Worm (Caenorhabditis elegans) whole organism, L4 larva: Measurements from ENCODE around the gene C02B8.7.

Experiments used
- T20F7.1 ChIP-seq: fragments of 200-800 bp; sonication (Bioruptor generic); optimal IDR thresholded peaks from 2 replicates; lab custom pipeline; 2018; ENCODE audit warnings: mild to moderate bottlenecking, missing genetic modification characterization, missing compliant biosample characterization
- Y48G9A.11 ChIP-seq: fragments of 200-800 bp; sonication (Bioruptor generic); IDR thresholded peaks from 2 replicates; pipeline ENCODE4 v1.3.6; 2022; ENCODE audit warnings: missing genetic modification reagents, missing genetic modification characterization, missing compliant biosample characterization
- ZK546.5 ChIP-seq, 2 experiments: sonication (generic microtip); optimal IDR thresholded peaks; 2 replicates each; lab custom pipeline; 2017; ENCODE audit warnings: missing biosample characterization in 2 of 2, missing genetic modification characterization in 2 of 2
- aha-1 ChIP-seq: fragments of 150-350 bp; peaks from one replicate; lab custom pipeline; 2014; ENCODE audit warnings: missing biosample characterization, missing genetic modification characterization
- ama-1 ChIP-seq: fragments of 150-350 bp; optimal IDR thresholded peaks from 2 replicates; lab custom pipeline; 2014; ENCODE audit warnings: inconsistent platforms, mixed read lengths
- ceh-28 ChIP-seq: fragments of 150-350 bp; optimal IDR thresholded peaks from 2 replicates; lab custom pipeline; 2014; ENCODE audit warnings: missing biosample characterization, missing genetic modification reagents, missing genetic modification characterization
- daf-12 ChIP-seq: fragments of 150-350 bp; optimal IDR thresholded peaks from 2 replicates; lab custom pipeline; 2014; ENCODE audit warnings: missing biosample characterization, missing genetic modification reagents, missing genetic modification characterization
- daf-16 ChIP-seq, 3 experiments: sonication (generic microtip); optimal IDR thresholded peaks; 2 replicates each; lab custom pipeline; 2016 to 2017; ENCODE audit warnings: missing genetic modification characterization in 3 of 3, missing genetic modification reagents in 3 of 3, mild to moderate bottlenecking in 2 of 3, missing compliant biosample characterization in 2 of 3, missing biosample characterization in 1 of 3, moderate library complexity in 1 of 3
- daf-19 ChIP-seq: fragments of 200-800 bp; sonication (Bioruptor generic); conservative IDR thresholded peaks from 2 replicates; pipeline ENCODE4 v1.3.6; 2022; ENCODE audit warnings: missing genetic modification characterization, missing compliant biosample characterization
- dmd-6 ChIP-seq: fragments of 200-800 bp; sonication (Bioruptor generic); IDR thresholded peaks from 2 replicates; pipeline ENCODE4 v1.3.6; 2022; ENCODE audit warnings: missing genetic modification reagents, missing genetic modification characterization, missing compliant biosample characterization
- duxl-1 ChIP-seq: sonication (generic microtip); optimal IDR thresholded peaks from 2 replicates; lab custom pipeline; 2016; ENCODE audit warnings: mild to moderate bottlenecking, missing genetic modification characterization, moderate library complexity, missing compliant biosample characterization; ENCODE audit not compliant: poor library complexity
- dve-1 ChIP-seq: sonication (generic microtip); optimal IDR thresholded peaks from 2 replicates; lab custom pipeline; 2017; ENCODE audit warnings: antibody characterized with exemption, mild to moderate bottlenecking, missing genetic modification characterization, missing compliant biosample characterization; ENCODE audit not compliant: insufficient read depth
- fkh-10 ChIP-seq: fragments of 150-350 bp; optimal IDR thresholded peaks from 2 replicates; lab custom pipeline; 2014; ENCODE audit warnings: missing biosample characterization, missing genetic modification reagents, missing genetic modification characterization
- hlh-11 ChIP-seq: fragments of 200-800 bp; sonication (Bioruptor generic); optimal IDR thresholded peaks from 2 replicates; lab custom pipeline; 2018; ENCODE audit warnings: mild to moderate bottlenecking, missing genetic modification characterization, missing compliant biosample characterization
- lsy-2 ChIP-seq, 2 experiments: fragments of 150-350 bp in 1 of 2; sonication (generic microtip) in 1 of 2; optimal IDR thresholded peaks; 2 replicates each; lab custom pipeline; 2014 to 2017; ENCODE audit warnings: missing biosample characterization in 2 of 2, missing genetic modification characterization in 2 of 2
- mep-1 ChIP-seq: fragments of 150-350 bp; sonication (generic microtip); optimal IDR thresholded peaks from 3 replicates; lab custom pipeline; 2014; ENCODE audit warnings: missing biosample characterization, missing genetic modification characterization
- nhr-11 ChIP-seq: fragments of 150-350 bp; optimal IDR thresholded peaks from 2 replicates; lab custom pipeline; 2014; ENCODE audit warnings: missing biosample characterization, missing genetic modification characterization
- nhr-25 ChIP-seq: sonication (generic microtip); optimal IDR thresholded peaks from 2 replicates; lab custom pipeline; 2017; ENCODE audit warnings: missing genetic modification characterization, mild to moderate bottlenecking, missing compliant biosample characterization, antibody characterized with exemption, moderate library complexity, borderline replicate concordance; ENCODE audit not compliant: insufficient read depth
- nhr-28 ChIP-seq: fragments of 150-350 bp; optimal IDR thresholded peaks from 2 replicates; lab custom pipeline; 2014; ENCODE audit warnings: missing biosample characterization, missing genetic modification characterization
- nhr-41 ChIP-seq: fragments of 200-800 bp; sonication (Bioruptor generic); IDR thresholded peaks from 2 replicates; pipeline ENCODE4 v1.3.6; 2022; ENCODE audit warnings: missing genetic modification reagents, missing genetic modification characterization, missing compliant biosample characterization
- nhr-42 ChIP-seq: fragments of 200-800 bp; sonication (Bioruptor generic); IDR thresholded peaks from 2 replicates; pipeline ENCODE4 v1.3.6; 2022; ENCODE audit warnings: missing genetic modification characterization, missing compliant biosample characterization
- nhr-6 ChIP-seq: fragments of 150-350 bp; optimal IDR thresholded peaks from 2 replicates; lab custom pipeline; 2014; ENCODE audit warnings: missing biosample characterization, missing genetic modification characterization
- nhr-77 ChIP-seq: fragments of 150-350 bp; optimal IDR thresholded peaks from 2 replicates; lab custom pipeline; 2014; ENCODE audit warnings: missing biosample characterization, missing genetic modification characterization
- pha-4 ChIP-seq, 2 experiments: fragments of 150-350 bp in 1 of 2; fragments of 200-800 bp in 1 of 2; sonication (Bioruptor generic) in 1 of 2; IDR thresholded peaks in 1 of 2; optimal IDR thresholded peaks in 1 of 2; 2 replicates each; pipeline versions ENCODE4 v1.3.6 to Lab custom; 2014 to 2022; ENCODE audit warnings: missing genetic modification characterization in 2 of 2, missing genetic modification reagents in 2 of 2, missing biosample characterization in 1 of 2, missing compliant biosample characterization in 1 of 2
- pqm-1 ChIP-seq: sonication (generic microtip); optimal IDR thresholded peaks from 2 replicates; lab custom pipeline; 2017; ENCODE audit warnings: missing biosample characterization, missing genetic modification characterization
- skn-1 ChIP-seq: fragments of 150-350 bp; optimal IDR thresholded peaks from 2 replicates; lab custom pipeline; 2014; ENCODE audit warnings: missing biosample characterization, missing genetic modification characterization
- snpc-4 ChIP-seq: fragments of 150-350 bp; optimal IDR thresholded peaks from 2 replicates; lab custom pipeline; 2014; ENCODE audit warnings: missing biosample characterization, missing genetic modification characterization
- tag-97 ChIP-seq: fragments of 200-800 bp; sonication (Bioruptor generic); IDR thresholded peaks from 2 replicates; pipeline ENCODE4 v1.3.6; 2022; ENCODE audit warnings: missing genetic modification characterization, missing compliant biosample characterization
- unc-62 ChIP-seq, 3 experiments: fragments of 150-350 bp in 1 of 3; sonication (generic microtip); optimal IDR thresholded peaks in 2 of 3; peaks in 1 of 3; 1 replicate in 1 of 3; 2 replicates in 2 of 3; lab custom pipeline; 2014 to 2017; ENCODE audit warnings: missing biosample characterization in 3 of 3, missing genetic modification characterization in 3 of 3, missing genetic modification reagents in 3 of 3, missing genotype in 1 of 3
- zfp-3 ChIP-seq: fragments of 200-800 bp; sonication (Bioruptor generic); conservative IDR thresholded peaks from 2 replicates; pipeline ENCODE4 v1.3.6; 2022; ENCODE audit warnings: missing genetic modification reagents, missing genetic modification characterization, missing compliant biosample characterization

Gene C02B8.7

DNA sequence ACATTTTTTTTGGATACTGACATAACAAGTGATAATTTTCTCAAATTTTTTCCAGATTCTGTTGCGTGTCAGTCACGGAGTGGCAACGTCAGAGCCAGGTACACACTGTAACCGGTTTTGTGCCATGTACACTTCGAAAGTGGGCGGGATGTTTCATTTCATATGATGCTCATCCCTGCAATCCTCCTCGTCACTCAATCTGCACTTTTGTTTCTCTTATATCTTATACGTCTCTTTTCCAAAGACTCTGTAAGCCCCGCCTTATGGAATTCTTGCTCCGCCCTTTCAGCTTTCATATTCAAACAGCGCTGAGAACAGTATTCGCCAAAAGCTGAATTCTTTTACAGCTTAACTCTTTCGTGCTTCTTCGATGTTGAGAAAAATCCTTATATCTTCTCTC lies 1.5 kb upstream of the C02B8.7 start, which contains the start of gene C02B8.3 (continued):
- TF ChIP-seq nhr-25 (tag; lab: Kevin White, UChicago): no peak
- TF ChIP-seq skn-1 (tag; lab: Kevin White, UChicago): no peak
- TF ChIP-seq nhr-11 (tag; lab: Kevin White, UChicago): no peak

DNA sequence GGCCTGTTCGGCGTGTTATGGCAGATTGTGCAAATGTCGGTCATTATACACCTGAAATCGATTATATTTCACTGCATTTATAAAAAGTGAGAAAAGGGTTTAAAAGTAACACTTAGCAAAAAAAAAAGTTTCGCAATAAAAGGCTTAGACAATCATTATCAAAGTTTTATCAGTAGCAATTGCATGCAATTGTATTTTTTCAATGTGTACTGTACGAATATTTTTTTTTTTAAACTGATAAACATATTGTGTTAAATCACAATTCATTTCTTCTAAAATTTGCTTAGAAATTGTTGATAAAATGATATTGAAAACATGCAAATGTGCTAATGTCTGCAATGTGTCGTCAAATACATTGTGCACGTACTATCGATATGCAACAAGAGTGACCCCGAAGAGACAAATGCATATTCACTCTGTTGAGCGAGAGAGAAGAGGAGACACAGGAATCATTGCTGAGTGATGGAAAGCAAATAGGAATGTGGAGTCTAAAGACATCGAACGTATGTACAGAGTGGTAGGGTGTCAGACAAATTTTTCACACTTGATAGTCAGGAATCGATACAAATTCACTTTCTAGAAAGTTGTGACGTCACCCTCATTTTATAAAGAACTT lies 1.3 kb downstream of the C02B8.7 start, which contains the start of gene C02B8.6:
C02B8.6 (minus strand) TSS at position 51 of the 616 bp plus-strand sequence.
- TF ChIP-seq hlh-11 (peak; percentile 68), nhr-41 (GFP tag; lab: Robert Waterston, UW) (0 out of 2 replicates have a peak, but pooled peaks have one; percentile 58), mep-1 (peak; percentile 84), daf-16 (GFP tag; optimal IDR thresholded peaks at IDR 0.05; lab: Kevin White, UChicago) (peak in 1 of 2 experiments; percentile 3), daf-16 (tag; optimal IDR thresholded peaks at IDR 0.05; lab: Kevin White, UChicago) (peak; percentile 75), unc-62 (GFP tag; optimal IDR thresholded peaks at IDR 0.05 in 1 of 2; lab: Kevin White, UChicago) (peak in 1 of 2 experiments; percentile 93), unc-62 (tag; optimal IDR thresholded peaks at IDR 0.05; lab: Kevin White, UChicago) (no peak), dve-1 (tag; lab: Kevin White, UChicago) (peak; percentile 87), nhr-28 (tag; lab: Kevin White, UChicago) (peak; percentile 70), nhr-6 (tag; lab: Kevin White, UChicago) (peak; percentile 54), daf-12 (no peak), tag-97 (GFP tag; lab: Robert Waterston, UW) (no peak), aha-1 (peak; percentile 67), duxl-1 (tag; lab: Kevin White, UChicago) (peak; percentile 11), nhr-11 (tag; lab: Kevin White, UChicago) (peak; percentile 12), pqm-1 (peak; percentile 56), lsy-2 (tag; optimal IDR thresholded peaks at IDR 0.05; lab: Kevin White, UChicago) (no peak), nhr-77 (tag; lab: Kevin White, UChicago) (peak; percentile 50), zfp-3 (GFP tag; lab: Robert Waterston, UW) (no peak), pha-4 (GFP tag; IDR thresholded peaks at IDR 0.05; lab: Robert Waterston, UW) (no peak), pha-4 (tag; optimal IDR thresholded peaks at IDR 0.05; lab: Kevin White, UChicago) (peak; percentile 81), Y48G9A.11 (GFP tag; lab: Robert Waterston, UW) (no peak), T20F7.1 (GFP tag; lab: Kevin White, UChicago) (peak; percentile 47), dmd-6 (GFP tag; lab: Robert Waterston, UW) (peak; percentile 55)
- TF ChIP-seq, all 104 proteins: peak for 16

ce11 chrX:8129543-8129942 lies 8.1 kb downstream of the C02B8.7 start, which contains the start of gene frpr-1:
Gene frpr-1 (minus strand): TSS chrX:8129643.
- peak in 1 of 2 experiments; percentile 38 for TF ChIP-seq unc-62 (GFP tag; optimal IDR thresholded peaks at IDR 0.05 in 1 of 2; lab: Kevin White, UChicago)
- TF ChIP-seq unc-62 (tag; optimal IDR thresholded peaks at IDR 0.05; lab: Kevin White, UChicago): no peak
- TF ChIP-seq nhr-42 (GFP tag; lab: Robert Waterston, UW): no peak
- TF ChIP-seq, all 104 proteins: peak for 1

DNA sequence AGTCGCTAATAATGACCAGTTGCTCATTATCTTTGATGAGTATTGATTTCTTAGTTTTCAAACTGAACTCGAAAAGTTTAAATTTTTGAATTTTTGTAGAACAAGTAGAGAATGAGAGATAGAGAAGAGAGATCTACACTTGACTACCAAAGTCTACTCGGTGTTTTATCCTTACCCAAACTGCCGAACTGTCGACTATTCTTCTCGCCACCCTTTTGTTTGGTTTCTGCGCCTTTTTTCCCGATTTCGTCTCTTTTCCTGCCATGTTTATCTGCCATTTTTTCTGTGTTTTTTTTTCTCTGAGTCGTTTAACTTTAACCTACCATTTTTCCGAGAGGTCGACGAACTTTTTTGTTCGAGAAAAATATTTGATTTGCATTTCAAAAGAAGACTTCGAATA lies 14.5 kb downstream of the C02B8.7 start, which contains the start of gene C02B8.12:
C02B8.12 (minus strand) TSS at position 175 of the 400 bp plus-strand sequence.
- TF ChIP-seq ama-1 (lab: Kevin White, UChicago) (no peak), snpc-4 (tag; lab: Kevin White, UChicago) (no peak), fkh-10 (GFP tag; lab: Kevin White, UChicago) (no peak), ceh-28 (tag; lab: Kevin White, UChicago) (no peak), aha-1 (peak; percentile 92), ZK546.5 (tag; optimal IDR thresholded peaks at IDR 0.05; lab: Kevin White, UChicago) (no peak), daf-19 (GFP tag; lab: Robert Waterston, UW) (no peak)
